Fruit fly (Drosophila melanogaster): ENCODE measurements around the gene Ddrgk1.

The Ddrgk1 gene

DNA sequence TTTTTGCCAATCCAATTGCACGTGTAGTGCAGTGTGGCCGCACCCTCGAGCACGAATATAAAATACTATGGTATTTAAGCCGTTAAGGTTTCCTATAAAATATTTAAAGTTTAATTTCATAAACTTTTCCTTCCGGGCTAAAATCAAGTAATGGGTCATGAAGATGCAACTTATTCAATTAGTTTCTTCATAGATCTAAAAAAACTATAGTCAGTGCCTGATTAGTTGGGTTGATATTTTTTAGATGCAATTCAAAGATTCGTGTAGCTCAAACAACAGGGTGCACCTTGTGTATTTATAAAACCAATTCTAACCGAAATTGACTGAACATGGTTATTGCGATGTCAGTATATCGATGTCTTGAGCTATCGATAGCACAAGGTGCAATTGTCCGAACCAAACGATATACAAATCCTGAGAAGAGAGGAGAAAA, 3.9 kb downstream of the Ddrgk1 start, which contains the start of the genes Smyd5 and Oga (continued):
- TF ChIP-seq unpg (GFP tag; optimal IDR thresholded peaks at IDR 0.05) (peak; percentile 32), NK7.1 (GFP tag; optimal IDR thresholded peaks at IDR 0.05) (no peak), tx (GFP tag; optimal IDR thresholded peaks at IDR 0.05) (peak; percentile 21), crp (GFP tag; optimal IDR thresholded peaks at IDR 0.05) (no peak), CG13296 (GFP tag; optimal IDR thresholded peaks at IDR 0.05) (peak; percentile 10), CHES-1-like (GFP tag; optimal IDR thresholded peaks at IDR 0.05) (peak; percentile 55), Fer2 (tag; optimal IDR thresholded peaks at IDR 0.05) (no peak), CG9876 (GFP tag; optimal IDR thresholded peaks at IDR 0.05) (peak; percentile 2), CG17328 (GFP tag; IDR thresholded peaks at IDR 0.05) (peak; percentile 24; the same call in 1 of the 2 replicates), CG13624 (GFP tag; optimal IDR thresholded peaks at IDR 0.05) (peak; percentile 54), CG17568 (GFP tag; optimal IDR thresholded peaks at IDR 0.05) (no peak), CG10654 (GFP tag; optimal IDR thresholded peaks at IDR 0.05) (no peak), CG11398 (GFP tag; optimal IDR thresholded peaks at IDR 0.05) (no peak), dati (GFP tag; IDR thresholded peaks at IDR 0.05) (no peak), CG2875 (GFP tag; optimal IDR thresholded peaks at IDR 0.05) (peak; percentile 27), ken (GFP tag; IDR thresholded peaks at IDR 0.05) (no peak), CG2116 (GFP tag; optimal IDR thresholded peaks at IDR 0.05) (peak; percentile 87), CG4424 (GFP tag; optimal IDR thresholded peaks at IDR 0.05) (peak; percentile 29), CG34376 (GFP tag; optimal IDR thresholded peaks at IDR 0.05) (peak; percentile 23), Sox100B (GFP tag; optimal IDR thresholded peaks at IDR 0.05) (no peak), CG1233 (GFP tag; optimal IDR thresholded peaks at IDR 0.05) (peak; percentile 26), NfI (GFP tag; optimal IDR thresholded peaks at IDR 0.05) (peak; percentile 60), tup (GFP tag; optimal IDR thresholded peaks at IDR 0.05) (no peak), repo (GFP tag; optimal IDR thresholded peaks at IDR 0.05) (no peak), Awh (GFP tag; IDR thresholded peaks at IDR 0.05) (no peak), CG16863 (GFP tag; optimal IDR thresholded peaks at IDR 0.05) (peak; percentile 38), CG31388 (GFP tag; optimal IDR thresholded peaks at IDR 0.05) (no peak), CG7372 (GFP tag; IDR thresholded peaks at IDR 0.05) (no peak), fd64A (GFP tag; optimal IDR thresholded peaks at IDR 0.05) (no peak), dysf (GFP tag; IDR thresholded peaks at IDR 0.05) (peak; percentile 39; the same call in 1 of the 3 replicates), CG2202 (tag; optimal IDR thresholded peaks at IDR 0.05) (no peak), twi (tag; optimal IDR thresholded peaks at IDR 0.05) (peak; percentile 30), Sin3A (optimal IDR thresholded peaks at IDR 0.05) (peak; percentile 71), CG5953 (GFP tag; IDR thresholded peaks at IDR 0.05) (no peak), Deaf1 (tag; optimal IDR thresholded peaks at IDR 0.05) (no peak), crc (GFP tag; optimal IDR thresholded peaks at IDR 0.05) (no peak), ro (GFP tag; IDR thresholded peaks at IDR 0.05) (no peak), onecut (GFP tag; IDR thresholded peaks at IDR 0.05) (peak; percentile 48), CG14014 (GFP tag; IDR thresholded peaks at IDR 0.05) (no peak), Blimp-1 (GFP tag; optimal IDR thresholded peaks at IDR 0.05) (no peak), disco-r (GFP tag; optimal IDR thresholded peaks at IDR 0.05) (no peak), CG34422 (GFP tag; IDR thresholded peaks at IDR 0.05) (0 out of 3 replicates have a peak, but pooled peaks have one; percentile 45), CG1647 (GFP tag; optimal IDR thresholded peaks at IDR 0.05) (no peak), CG10209 (GFP tag; optimal IDR thresholded peaks at IDR 0.05) (no peak), Drgx (GFP tag; IDR thresholded peaks at IDR 0.05) (no peak), gfzf (GFP tag; optimal IDR thresholded peaks at IDR 0.05) (peak; percentile 63), dpn (GFP tag; optimal IDR thresholded peaks at IDR 0.05) (peak; percentile 17 to 43), jumu (GFP tag; optimal IDR thresholded peaks at IDR 0.05) (no peak), CG11085 (GFP tag; IDR thresholded peaks at IDR 0.05) (no peak), luna (GFP tag; optimal IDR thresholded peaks at IDR 0.05) (peak; percentile 46)
